Worm (Caenorhabditis elegans) whole organism, L2 larva: Measurements from ENCODE around the gene ace-3.

Experiments used
- ama-1 ChIP-seq: fragments of 150-350 bp; optimal IDR thresholded peaks from 2 replicates; lab custom pipeline; 2018; ENCODE audit warnings: inconsistent platforms
- blmp-1 ChIP-seq: sonication (generic microtip); optimal IDR thresholded peaks from 2 replicates; lab custom pipeline; 2017; ENCODE audit warnings: missing genetic modification characterization, mild to moderate bottlenecking, missing compliant biosample characterization, antibody characterized with exemption, moderate library complexity; ENCODE audit not compliant: insufficient read depth
- ceh-82 ChIP-seq: fragments of 150-350 bp; optimal IDR thresholded peaks from 2 replicates; lab custom pipeline; 2014; ENCODE audit warnings: missing biosample characterization, missing genetic modification characterization
- egl-27 ChIP-seq: sonication (generic microtip); optimal IDR thresholded peaks from 3 replicates; lab custom pipeline; 2017; ENCODE audit warnings: missing biosample characterization, missing genetic modification reagents, missing genetic modification characterization
- elt-3 ChIP-seq: sonication (generic microtip); optimal IDR thresholded peaks from 2 replicates; lab custom pipeline; 2017; ENCODE audit warnings: missing biosample characterization, missing genetic modification characterization
- mdl-1 ChIP-seq, 2 experiments: fragments of 150-350 bp in 1 of 2; sonication (generic microtip) in 1 of 2; optimal IDR thresholded peaks; 2 replicates each; lab custom pipeline; 2017; ENCODE audit warnings: missing biosample characterization in 2 of 2, missing genetic modification characterization in 2 of 2
- nhr-237 ChIP-seq: fragments of 150-350 bp; optimal IDR thresholded peaks from 2 replicates; lab custom pipeline; 2014; ENCODE audit warnings: missing biosample characterization, missing genetic modification characterization
- unc-62 ChIP-seq: fragments of 150-350 bp; optimal IDR thresholded peaks from 2 replicates; lab custom pipeline; 2014; ENCODE audit warnings: missing biosample characterization, missing genetic modification reagents, missing genetic modification characterization
- ztf-4 ChIP-seq: fragments of 150-350 bp; optimal IDR thresholded peaks from 2 replicates; lab custom pipeline; 2014; ENCODE audit warnings: missing biosample characterization, missing genetic modification characterization

ce11 chrII:14165430-14165929 is 40.0 kb upstream of the ace-3 start:
- TF ChIP-seq ztf-4 (tag; lab: Kevin White, UChicago) (no peak), nhr-237 (tag; lab: Kevin White, UChicago) (no peak), unc-62 (GFP tag; lab: Kevin White, UChicago) (no peak), ama-1 (no peak), egl-27 (no peak), elt-3 (tag; lab: Kevin White, UChicago) (no peak), blmp-1 (no peak), ceh-82 (no peak), mdl-1 (tag; optimal IDR thresholded peaks at IDR 0.05; lab: Kevin White, UChicago) (no peak)
